Worm (Caenorhabditis elegans): Measurements from ENCODE around the gene sas-5.

sas-5 gene

ce11 chrV:11644166-11644565 is 33.6 kb downstream of the sas-5 start, which contains the start of gene bir-1:
TSS of gene bir-1 (plus strand) at chrV:11644477.
- TF ChIP-seq nhr-21 (tag; optimal IDR thresholded peaks at IDR 0.05) (no peak), crh-2 (tag; optimal IDR thresholded peaks at IDR 0.05) (peak; percentile 68), peb-1 (tag; optimal IDR thresholded peaks at IDR 0.05) (no peak), aly-2 (tag; optimal IDR thresholded peaks at IDR 0.05) (no peak), sem-4 (tag; optimal IDR thresholded peaks at IDR 0.05) (no peak), lsy-2 (tag; optimal IDR thresholded peaks at IDR 0.05) (peak in 1 of 2 experiments; percentile 77), C34F6.9 (tag; optimal IDR thresholded peaks at IDR 0.05) (peak; percentile 91), Y55F3AM.14 (GFP tag; optimal IDR thresholded peaks at IDR 0.05) (no peak), gmeb-1 (tag; optimal IDR thresholded peaks at IDR 0.05) (peak; percentile 59), nhr-77 (tag; optimal IDR thresholded peaks at IDR 0.05) (no peak), mdl-1 (tag; optimal IDR thresholded peaks at IDR 0.05) (peak; percentile 44 to 75), lin-13 (GFP tag; optimal IDR thresholded peaks at IDR 0.05) (peak; percentile 70), ceh-16 (tag; optimal IDR thresholded peaks at IDR 0.05) (no peak), F13H6.1 (tag; optimal IDR thresholded peaks at IDR 0.05) (peak; percentile 46), unc-55 (GFP tag; optimal IDR thresholded peaks at IDR 0.05) (peak; percentile 90), skn-1 (tag; optimal IDR thresholded peaks at IDR 0.05) (no peak), fos-1 (tag; optimal IDR thresholded peaks at IDR 0.05) (peak; percentile 55), ztf-11 (tag; optimal IDR thresholded peaks at IDR 0.05) (no peak), nhr-25 (tag; optimal IDR thresholded peaks at IDR 0.05) (peak; percentile 58), nhr-23 (tag; optimal IDR thresholded peaks at IDR 0.05) (no peak), lin-39 (tag; optimal IDR thresholded peaks at IDR 0.05) (no peak), sma-9 (GFP tag; optimal IDR thresholded peaks at IDR 0.05) (peak; percentile 69), sma-9 (tag; optimal IDR thresholded peaks at IDR 0.05) (no peak), unc-39 (tag; optimal IDR thresholded peaks at IDR 0.05) (no peak), nhr-129 (tag; optimal IDR thresholded peaks at IDR 0.05) (peak; percentile 58), sma-3 (GFP tag; optimal IDR thresholded peaks at IDR 0.05) (peak; percentile 46), egl-27 (tag; optimal IDR thresholded peaks at IDR 0.05) (no peak)

ce11 chrV:11645244-11645643 is 34.7 kb downstream of the sas-5 start, which contains the start of gene skp-1:
TSS of gene skp-1 (plus strand) at chrV:11645481.
- TF ChIP-seq mbf-1 (tag; optimal IDR thresholded peaks at IDR 0.05) = no peak
- TF ChIP-seq lin-11 (tag; optimal IDR thresholded peaks at IDR 0.05) = no peak
- TF ChIP-seq lin-39 (tag; optimal IDR thresholded peaks at IDR 0.05) = no peak
- TF ChIP-seq zag-1 (tag; optimal IDR thresholded peaks at IDR 0.05) = no peak
- no peak for TF ChIP-seq ama-1 (optimal IDR thresholded peaks at IDR 0.05)
- no peak for TF ChIP-seq sem-4 (tag; optimal IDR thresholded peaks at IDR 0.05)
- no peak for TF ChIP-seq nhr-25 (tag; optimal IDR thresholded peaks at IDR 0.05)
- TF ChIP-seq unc-55 (GFP tag; optimal IDR thresholded peaks at IDR 0.05) = no peak
- no peak for TF ChIP-seq ZK546.5 (tag; optimal IDR thresholded peaks at IDR 0.05)
- TF ChIP-seq nhr-129 (tag; optimal IDR thresholded peaks at IDR 0.05) = no peak

ce11 chrV:11647821-11648220 is 37.3 kb downstream of the sas-5 start:
- TF ChIP-seq nhr-77 (tag; optimal IDR thresholded peaks at IDR 0.05) (no peak), F13H6.1 (tag; optimal IDR thresholded peaks at IDR 0.05) (no peak), fos-1 (tag; optimal IDR thresholded peaks at IDR 0.05) (peak; percentile 19), mab-5 (tag; optimal IDR thresholded peaks at IDR 0.05) (no peak), nhr-10 (tag; optimal IDR thresholded peaks at IDR 0.05) (no peak), nhr-21 (tag; optimal IDR thresholded peaks at IDR 0.05) (no peak), nhr-129 (tag; optimal IDR thresholded peaks at IDR 0.05) (no peak), zag-1 (tag; optimal IDR thresholded peaks at IDR 0.05) (no peak), nhr-237 (tag; optimal IDR thresholded peaks at IDR 0.05) (no peak), unc-62 (GFP tag; optimal IDR thresholded peaks at IDR 0.05) (no peak), nhr-23 (tag; optimal IDR thresholded peaks at IDR 0.05) (no peak), unc-39 (tag; optimal IDR thresholded peaks at IDR 0.05) (no peak), lin-11 (tag; optimal IDR thresholded peaks at IDR 0.05) (no peak), C34F6.9 (tag; optimal IDR thresholded peaks at IDR 0.05) (no peak), sma-3 (GFP tag; optimal IDR thresholded peaks at IDR 0.05) (no peak), nhr-11 (tag; optimal IDR thresholded peaks at IDR 0.05) (no peak), sma-9 (GFP tag; optimal IDR thresholded peaks at IDR 0.05) (peak; percentile 43), sma-9 (tag; optimal IDR thresholded peaks at IDR 0.05) (no peak), blmp-1 (tag; optimal IDR thresholded peaks at IDR 0.05; ENCODE audit: insufficient read depth) (no peak)

ce11 chrV:11648435-11648834 is 37.9 kb downstream of the sas-5 start:
- peak; percentile 51 for TF ChIP-seq fos-1 (tag; optimal IDR thresholded peaks at IDR 0.05)
- no peak for TF ChIP-seq elt-1 (tag; optimal IDR thresholded peaks at IDR 0.05)
- TF ChIP-seq aly-2 (tag; optimal IDR thresholded peaks at IDR 0.05) = no peak
- TF ChIP-seq lin-39 (tag; optimal IDR thresholded peaks at IDR 0.05) = no peak
- peak; percentile 56 for TF ChIP-seq crh-2 (tag; optimal IDR thresholded peaks at IDR 0.05)
- no peak for TF ChIP-seq nhr-25 (tag; optimal IDR thresholded peaks at IDR 0.05)
- no peak for TF ChIP-seq mbf-1 (tag; optimal IDR thresholded peaks at IDR 0.05)
- peak; percentile 84 for TF ChIP-seq sma-9 (GFP tag; optimal IDR thresholded peaks at IDR 0.05)
- TF ChIP-seq sma-9 (tag; optimal IDR thresholded peaks at IDR 0.05) = no peak
- TF ChIP-seq lin-11 (tag; optimal IDR thresholded peaks at IDR 0.05) = no peak
- peak; percentile 27 for TF ChIP-seq sma-3 (GFP tag; optimal IDR thresholded peaks at IDR 0.05)
- no peak for TF ChIP-seq mdl-1 (tag; optimal IDR thresholded peaks at IDR 0.05)
- TF ChIP-seq skn-1 (tag; optimal IDR thresholded peaks at IDR 0.05) = peak; percentile 14
- TF ChIP-seq nhr-129 (tag; optimal IDR thresholded peaks at IDR 0.05) = no peak
- TF ChIP-seq Y55F3AM.14 (GFP tag; optimal IDR thresholded peaks at IDR 0.05) = no peak

All from whole organism, L2 larva.